Fruit fly (Drosophila melanogaster) whole organism, pupa: ENCODE results near the gene SelG.

Experiments
- CG13204 ChIP-seq: fragments of 200-800 bp; sonication (Bioruptor generic); optimal IDR thresholded peaks from 2 replicates; lab custom pipeline; 2018; ENCODE audit warnings: missing biosample characterization, mild to moderate bottlenecking, missing genetic modification characterization, moderate library complexity
- fd96Ca ChIP-seq: fragments of 200-800 bp; sonication (Bioruptor generic); IDR thresholded peaks from 3 replicates; pipeline ENCODE4 v1.3.6; 2022; ENCODE audit warnings: missing biosample characterization, missing genetic modification characterization

dm6 chrX:11891682-11892179 lies 4.6 kb downstream of the SelG start, which contains the start of gene sicily:
- TF ChIP-seq CG13204 = no peak
- TF ChIP-seq fd96Ca (GFP tag; lab: Robert Waterston, UW) = no peak
